Worm (Caenorhabditis elegans): ENCODE data around the gene Y105C5A.1272.

- TF ChIP-seq aha-1 (tag; optimal IDR thresholded peaks at IDR 0.05) (no peak), nhr-28 (tag; optimal IDR thresholded peaks at IDR 0.05) (no peak), lin-14 (GFP tag; optimal IDR thresholded peaks at IDR 0.05) (no peak), ama-1 (optimal IDR thresholded peaks at IDR 0.05) (no peak), skn-1 (tag; optimal IDR thresholded peaks at IDR 0.05) (no peak), fkh-10 (GFP tag; optimal IDR thresholded peaks at IDR 0.05) (no peak)
These were observed 11.7 kb downstream of the Y105C5A.1272 start for ce11 chrIV:15658444-15658843.
